Worm (Caenorhabditis elegans): ENCODE results near the gene Y49F6B.20.

Y49F6B.20 gene

DNA sequence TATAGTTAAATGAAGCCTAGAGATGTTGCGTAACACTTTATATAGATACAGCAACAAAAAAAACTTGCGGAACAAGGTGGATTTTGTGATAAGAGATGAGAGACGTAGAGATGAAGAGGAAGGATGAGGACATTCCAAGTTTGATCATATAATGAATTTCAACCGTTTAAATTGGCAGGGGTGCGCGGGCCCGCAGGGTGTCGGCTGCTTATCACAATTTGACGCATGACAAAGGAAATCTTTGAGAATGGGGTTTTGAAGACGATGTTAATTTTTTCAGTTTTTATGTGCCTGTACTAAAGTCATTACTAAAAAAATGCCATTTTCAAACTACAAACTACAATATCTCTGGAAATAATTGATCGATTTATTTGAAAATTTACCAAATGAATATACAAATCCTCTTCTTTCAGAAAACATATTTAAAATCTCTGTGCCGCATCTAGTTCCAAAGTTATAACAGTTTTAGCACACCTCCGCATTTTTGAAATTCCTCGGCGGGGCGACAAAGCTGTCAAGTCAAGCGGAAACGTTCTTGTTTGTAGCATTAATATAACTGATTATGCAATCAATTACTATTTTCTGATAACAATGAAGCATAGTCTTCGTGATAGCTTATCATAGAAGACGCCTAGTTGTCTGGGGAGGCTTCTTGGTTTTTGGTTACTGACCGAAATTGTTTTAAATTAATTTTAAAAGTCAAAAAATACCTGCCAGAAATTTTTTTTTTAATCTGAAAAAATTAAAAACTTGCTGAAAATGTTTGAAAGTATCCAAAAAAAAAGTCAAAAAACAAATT, 30.4 kb downstream of the Y49F6B.20 start:
- TF ChIP-seq snpc-1.1 (tag; optimal IDR thresholded peaks at IDR 0.05; ENCODE audit: insufficient read depth): peak; percentile 29
- no peak for TF ChIP-seq F57A8.1 (GFP tag; optimal IDR thresholded peaks at IDR 0.05)
- no peak for TF ChIP-seq snpc-4 (GFP tag; optimal IDR thresholded peaks at IDR 0.05)
- TF ChIP-seq snpc-4 (tag; optimal IDR thresholded peaks at IDR 0.05): peak in 2 of 4 experiments; percentile 36 to 78

DNA sequence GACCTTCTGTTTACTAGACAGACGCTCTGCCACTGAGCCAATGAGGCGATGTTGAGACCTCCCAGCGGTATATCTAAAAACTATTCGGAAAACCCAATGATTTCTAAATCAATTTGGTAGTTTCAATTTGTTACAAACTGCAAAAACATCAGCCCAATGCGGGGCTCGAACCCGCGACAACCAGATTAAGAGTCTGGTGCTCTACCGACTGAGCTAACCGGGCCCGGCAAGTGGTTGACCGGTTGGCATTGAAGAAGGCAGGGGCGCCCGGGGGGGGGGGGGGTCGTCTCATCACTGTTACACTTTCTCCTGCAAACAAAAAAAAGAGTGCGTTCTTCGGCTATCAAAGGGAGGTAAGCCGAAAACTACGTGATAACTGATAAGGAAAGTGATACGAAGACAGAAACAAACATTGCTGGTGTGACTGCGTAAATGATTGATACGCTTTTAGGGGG, 31.2 kb downstream of the Y49F6B.20 start:
- TF ChIP-seq nfya-1 (tag; optimal IDR thresholded peaks at IDR 0.05; ENCODE audit: borderline replicate concordance, insufficient read depth) (no peak), mel-28 (tag; optimal IDR thresholded peaks at IDR 0.05; ENCODE audit: borderline replicate concordance) (no peak), zim-3 (tag; optimal IDR thresholded peaks at IDR 0.05) (peak; percentile 71), xnd-1 (tag; optimal IDR thresholded peaks at IDR 0.05) (peak; percentile 10), fkh-3 (tag; optimal IDR thresholded peaks at IDR 0.05) (no peak), somi-1 (GFP tag; optimal IDR thresholded peaks at IDR 0.05) (peak; percentile 68), ekl-4 (GFP tag; IDR thresholded peaks at IDR 0.05) (peak; percentile 75), die-1 (tag; optimal IDR thresholded peaks at IDR 0.05) (peak; percentile 80), zfh-2 (GFP tag; conservative IDR thresholded peaks at IDR 0.05) (peak; percentile 92), ztf-26 (tag; optimal IDR thresholded peaks at IDR 0.05) (peak; percentile 84), hlh-12 (tag; optimal IDR thresholded peaks at IDR 0.05) (no peak), F23B12.7 (tag; optimal IDR thresholded peaks at IDR 0.05; ENCODE audit: insufficient read depth) (no peak), tbp1 (GFP tag; optimal IDR thresholded peaks at IDR 0.05) (peak; percentile 97), F10E7.11 (tag; optimal IDR thresholded peaks at IDR 0.05) (peak; percentile 65), ceh-79 (tag; optimal IDR thresholded peaks at IDR 0.05) (peak; percentile 75), attf-6 (GFP tag; IDR thresholded peaks at IDR 0.05) (0 out of 2 replicates have a peak, but pooled peaks have one; percentile 39), pbrm-1 (GFP tag; IDR thresholded peaks at IDR 0.05) (peak; percentile 81), ceh-58 (GFP tag; IDR thresholded peaks at IDR 0.05) (0 out of 2 replicates have a peak, but pooled peaks have one; percentile 54), F22D6.2 (tag; optimal IDR thresholded peaks at IDR 0.05) (no peak), F57A8.1 (GFP tag; optimal IDR thresholded peaks at IDR 0.05) (peak; percentile 81), K12H6.12 (tag; optimal IDR thresholded peaks at IDR 0.05) (peak; percentile 44), repo-1 (tag; optimal IDR thresholded peaks at IDR 0.05) (peak; percentile 82), F33H1.4 (GFP tag; IDR thresholded peaks at IDR 0.05) (0 out of 2 replicates have a peak, but pooled peaks have one; percentile 32), rpc-1 (optimal IDR thresholded peaks at IDR 0.05) (peak; percentile 90), rpc-1 (tag; optimal IDR thresholded peaks at IDR 0.05) (peak; percentile 87), snpc-1.1 (tag; optimal IDR thresholded peaks at IDR 0.05; ENCODE audit: insufficient read depth) (peak; percentile 7), dox-1 (GFP tag; IDR thresholded peaks at IDR 0.05) (peak; percentile 92), madf-10 (tag; optimal IDR thresholded peaks at IDR 0.05) (peak; percentile 55), mxl-1 (tag; optimal IDR thresholded peaks at IDR 0.05) (peak; percentile 58), egrh-3 (GFP tag; IDR thresholded peaks at IDR 0.05) (peak; percentile 92), dpl-1 (GFP tag; optimal IDR thresholded peaks at IDR 0.05) (no peak), ztf-28 (GFP tag; IDR thresholded peaks at IDR 0.05) (no peak), ztf-18 (tag; optimal IDR thresholded peaks at IDR 0.05) (peak; percentile 66), bed-1 (GFP tag; IDR thresholded peaks at IDR 0.05) (no peak), mcd-1 (GFP tag; IDR thresholded peaks at IDR 0.05) (peak; percentile 80), Y67H2A.10 (GFP tag; conservative IDR thresholded peaks at IDR 0.05) (no peak), lag-1 (GFP tag; IDR thresholded peaks at IDR 0.05) (no peak), D2030.7 (GFP tag; IDR thresholded peaks at IDR 0.05) (peak; percentile 86), lir-1 (GFP tag; conservative IDR thresholded peaks at IDR 0.05) (no peak), F49E8.2 (tag; optimal IDR thresholded peaks at IDR 0.05; ENCODE audit: insufficient read depth) (no peak), B0336.3 (GFP tag; IDR thresholded peaks at IDR 0.05) (peak; percentile 84; the same call in 1 of the 2 replicates), F57C9.4 (tag; optimal IDR thresholded peaks at IDR 0.05) (no peak), ZK185.1 (tag; optimal IDR thresholded peaks at IDR 0.05; ENCODE audit: poor library complexity, severe bottlenecking) (no peak)
